Fruit fly (Drosophila melanogaster): ENCODE measurements around the gene CycT.

Gene CycT

dm6 chr3L:17532197-17532596 is 25.4 kb downstream of the CycT start (continued):
- TF ChIP-seq tx (GFP tag; optimal IDR thresholded peaks at IDR 0.05) (no peak), CG14710 (tag; optimal IDR thresholded peaks at IDR 0.05) (peak; percentile 41), Sox102F (GFP tag; optimal IDR thresholded peaks at IDR 0.05) (peak; percentile 56), Nf-YB (GFP tag; optimal IDR thresholded peaks at IDR 0.05) (peak; percentile 9), CG1529 (GFP tag; optimal IDR thresholded peaks at IDR 0.05) (no peak), lmd (GFP tag; IDR thresholded peaks at IDR 0.05) (0 out of 2 replicates have a peak, but pooled peaks have one; percentile 27), onecut (GFP tag; IDR thresholded peaks at IDR 0.05) (0 out of 2 replicates have a peak, but pooled peaks have one; percentile 10), Oli (tag; optimal IDR thresholded peaks at IDR 0.05) (peak; percentile 54), Blimp-1 (GFP tag; optimal IDR thresholded peaks at IDR 0.05) (peak; percentile 83), Ssrp (tag; optimal IDR thresholded peaks at IDR 0.05) (peak; percentile 36), gem (tag; optimal IDR thresholded peaks at IDR 0.05) (peak; percentile 77), dmrt99B (tag; optimal IDR thresholded peaks at IDR 0.05) (peak; percentile 58), MBD-R2 (GFP tag; IDR thresholded peaks at IDR 0.05) (no peak), vvl (GFP tag; IDR thresholded peaks at IDR 0.05) (peak; percentile 44; the same call in 1 of the 2 replicates), gsb-n (tag; optimal IDR thresholded peaks at IDR 0.05) (peak; percentile 55), CG13894 (tag; optimal IDR thresholded peaks at IDR 0.05) (no peak), CG10979 (tag; optimal IDR thresholded peaks at IDR 0.05) (peak; percentile 56), Xrp1 (GFP tag; IDR thresholded peaks at IDR 0.05) (peak; percentile 56; the same call in 1 of the 2 replicates), fd3F (GFP tag; optimal IDR thresholded peaks at IDR 0.05) (peak; percentile 4), Taf1 (GFP tag; IDR thresholded peaks at IDR 0.05) (no peak), sens (GFP tag) (peak; percentile 80), CG2202 (tag; optimal IDR thresholded peaks at IDR 0.05) (peak; percentile 21), caup (GFP tag; optimal IDR thresholded peaks at IDR 0.05; ENCODE audit: severe bottlenecking) (no peak), CG1024 (GFP tag; IDR thresholded peaks at IDR 0.05) (0 out of 2 replicates have a peak, but pooled peaks have one; percentile 4), CG10462 (GFP tag; optimal IDR thresholded peaks at IDR 0.05) (no peak), CG12391 (tag; optimal IDR thresholded peaks at IDR 0.05) (peak; percentile 60), CG9727 (GFP tag; optimal IDR thresholded peaks at IDR 0.05) (peak; percentile 34), bcd (GFP tag; optimal IDR thresholded peaks at IDR 0.05) (peak; percentile 24), C15 (GFP tag; IDR thresholded peaks at IDR 0.05) (no peak), Ada2b (GFP tag; IDR thresholded peaks at IDR 0.05) (peak; percentile 32; the same call in 1 of the 2 replicates), Fer3 (tag; optimal IDR thresholded peaks at IDR 0.05) (peak; percentile 4), nmo (GFP tag; optimal IDR thresholded peaks at IDR 0.05) (peak; percentile 49), lola (GFP tag; optimal IDR thresholded peaks at IDR 0.05) (peak in 1 of 3 experiments; percentile 40), crp (GFP tag; optimal IDR thresholded peaks at IDR 0.05) (no peak), fd96Cb (tag; optimal IDR thresholded peaks at IDR 0.05) (peak; percentile 19), lilli (GFP tag; optimal IDR thresholded peaks at IDR 0.05) (peak; percentile 52), CG8924 (tag; optimal IDR thresholded peaks at IDR 0.05) (peak; percentile 34), tgo (GFP tag; IDR thresholded peaks at IDR 0.05) (no peak), ttk (GFP tag; IDR thresholded peaks at IDR 0.05) (no peak), Camta (GFP tag; optimal IDR thresholded peaks at IDR 0.05) (peak; percentile 11), Awh (GFP tag; IDR thresholded peaks at IDR 0.05) (0 out of 2 replicates have a peak, but pooled peaks have one; percentile 46), CG17829 (tag; optimal IDR thresholded peaks at IDR 0.05) (peak; percentile 7), PHDP (tag; optimal IDR thresholded peaks at IDR 0.05) (peak; percentile 51), CG1233 (GFP tag; optimal IDR thresholded peaks at IDR 0.05) (peak; percentile 0), CoRest (tag; optimal IDR thresholded peaks at IDR 0.05) (peak; percentile 42), shn (GFP tag; optimal IDR thresholded peaks at IDR 0.05) (no peak), CG10565 (GFP tag; optimal IDR thresholded peaks at IDR 0.05) (no peak), HLH3B (GFP tag; IDR thresholded peaks at IDR 0.05) (0 out of 2 replicates have a peak, but pooled peaks have one; percentile 24), Vsx1 (GFP tag; optimal IDR thresholded peaks at IDR 0.05) (no peak)
